Fruit fly (Drosophila melanogaster): Measurements from ENCODE around the gene Dph3.

- peak; percentile 77 for TF ChIP-seq CG6792 (GFP tag; optimal IDR thresholded peaks at IDR 0.05)
- TF ChIP-seq Hr39 (GFP tag; optimal IDR thresholded peaks at IDR 0.05) = peak; percentile 84
- TF ChIP-seq CG8632 (GFP tag; optimal IDR thresholded peaks at IDR 0.05) = peak; percentile 73
- TF ChIP-seq CG11762 (GFP tag; optimal IDR thresholded peaks at IDR 0.05; ENCODE audit: insufficient read depth) = peak; percentile 60
- TF ChIP-seq CG32006 (GFP tag; optimal IDR thresholded peaks at IDR 0.05) = peak; percentile 56
- peak; percentile 89 for TF ChIP-seq Met (GFP tag; optimal IDR thresholded peaks at IDR 0.05)
- TF ChIP-seq Smox (GFP tag; optimal IDR thresholded peaks at IDR 0.05) = peak; percentile 74
- peak; percentile 64 for TF ChIP-seq Ets21C (GFP tag; optimal IDR thresholded peaks at IDR 0.05)
- TF ChIP-seq fkh (GFP tag; optimal IDR thresholded peaks at IDR 0.05) = peak; percentile 94
- peak; percentile 72 for TF ChIP-seq CG3032 (tag; optimal IDR thresholded peaks at IDR 0.05)
- TF ChIP-seq net (GFP tag; optimal IDR thresholded peaks at IDR 0.05) = peak; percentile 88
- TF ChIP-seq topi (GFP tag; optimal IDR thresholded peaks at IDR 0.05) = peak; percentile 86
Observed at dm6 chr3R:11216156-11216630, 15.5 kb upstream of the Dph3 start, which contains the start of the genes RpS25 and CG4820.

Measured in whole organism, prepupa.